Worm (Caenorhabditis elegans) whole organism, mixed stage, embryonic: ENCODE measurements around the gene C17G10.7.

Source experiments
- ceh-39 ChIP-seq: fragments of 150-350 bp; optimal IDR thresholded peaks from 2 replicates; lab custom pipeline; 2014; ENCODE audit warnings: missing biosample characterization, missing genetic modification characterization
- ceh-43 ChIP-seq: fragments of 200-800 bp; sonication (Bioruptor generic); optimal IDR thresholded peaks from 2 replicates; lab custom pipeline; 2018; ENCODE audit warnings: mild to moderate bottlenecking, missing genetic modification characterization, moderate library complexity, missing compliant biosample characterization
- ceh-83 ChIP-seq: fragments of 200-800 bp; sonication (Bioruptor generic); optimal IDR thresholded peaks from 2 replicates; lab custom pipeline; 2018; ENCODE audit warnings: mild to moderate bottlenecking, missing genetic modification characterization, missing compliant biosample characterization
- cnd-1 ChIP-seq: fragments of 200-800 bp; sonication (Bioruptor generic); optimal IDR thresholded peaks from 2 replicates; lab custom pipeline; 2018; ENCODE audit warnings: mild to moderate bottlenecking, missing genetic modification characterization, missing compliant biosample characterization
- mls-2 ChIP-seq: sonication (generic microtip); optimal IDR thresholded peaks from 2 replicates; lab custom pipeline; 2016; ENCODE audit warnings: mild to moderate bottlenecking, missing genetic modification characterization, moderate library complexity, missing compliant biosample characterization
- nhr-12 ChIP-seq: fragments of 150-350 bp; optimal IDR thresholded peaks from 2 replicates; lab custom pipeline; 2014; ENCODE audit warnings: missing biosample characterization, missing genetic modification characterization
- nhr-237 ChIP-seq: fragments of 150-350 bp; optimal IDR thresholded peaks from 2 replicates; lab custom pipeline; 2014; ENCODE audit warnings: missing biosample characterization, missing genetic modification characterization
- nhr-28 ChIP-seq: fragments of 150-350 bp; optimal IDR thresholded peaks from 2 replicates; lab custom pipeline; 2014; ENCODE audit warnings: missing biosample characterization, missing genetic modification characterization
- nhr-76 ChIP-seq: sonication (generic microtip); optimal IDR thresholded peaks from 2 replicates; lab custom pipeline; 2017; ENCODE audit warnings: missing biosample characterization, missing genetic modification characterization
- pha-4 ChIP-seq: fragments of 150-350 bp; optimal IDR thresholded peaks from 2 replicates; lab custom pipeline; 2018; ENCODE audit warnings: missing biosample characterization, missing genetic modification reagents, missing genetic modification characterization
- unc-39 ChIP-seq: fragments of 150-350 bp; optimal IDR thresholded peaks from 2 replicates; lab custom pipeline; 2014; ENCODE audit warnings: missing biosample characterization, missing genetic modification characterization

ce11 chrII:5619298-5619697 lies 11.6 kb upstream of the C17G10.7 start, which contains the start of gene dhs-6:
- TF ChIP-seq nhr-237 (no peak), ceh-39 (tag; lab: Kevin White, UChicago) (no peak), nhr-12 (tag; lab: Kevin White, UChicago) (no peak), cnd-1 (tag; lab: Kevin White, UChicago) (no peak), mls-2 (tag; lab: Kevin White, UChicago) (no peak), ceh-43 (no peak), nhr-76 (tag; lab: Kevin White, UChicago) (no peak), ceh-83 (no peak), nhr-28 (tag; lab: Kevin White, UChicago) (no peak), pha-4 (tag; lab: Kevin White, UChicago) (no peak), unc-39 (tag; lab: Kevin White, UChicago) (no peak)
